Worm (Caenorhabditis elegans) whole organism, L3 larva: Measurements from ENCODE around the gene srz-69.

Source experiments
- egl-27 ChIP-seq: sonication (generic microtip); optimal IDR thresholded peaks from 4 replicates; lab custom pipeline; 2017; ENCODE audit warnings: missing biosample characterization, missing genetic modification reagents, missing genetic modification characterization
- jun-1 ChIP-seq: fragments of 150-350 bp; optimal IDR thresholded peaks from 2 replicates; lab custom pipeline; 2014; ENCODE audit warnings: missing biosample characterization, missing genetic modification reagents, missing genetic modification characterization
- lin-39 ChIP-seq: fragments of 150-350 bp; optimal IDR thresholded peaks from 2 replicates; lab custom pipeline; 2018; ENCODE audit warnings: missing biosample characterization, missing genetic modification reagents, missing genetic modification characterization
- nhr-237 ChIP-seq: fragments of 150-350 bp; optimal IDR thresholded peaks from 2 replicates; lab custom pipeline; 2014; ENCODE audit warnings: missing biosample characterization, missing genetic modification characterization
- zag-1 ChIP-seq: fragments of 150-350 bp; optimal IDR thresholded peaks from 2 replicates; lab custom pipeline; 2014; ENCODE audit warnings: missing biosample characterization, missing genetic modification characterization
- ztf-4 ChIP-seq: fragments of 150-350 bp; optimal IDR thresholded peaks from 2 replicates; lab custom pipeline; 2014; ENCODE audit warnings: missing biosample characterization, missing genetic modification characterization

- no peak for TF ChIP-seq nhr-237 (tag; lab: Kevin White, UChicago)
- no peak for TF ChIP-seq jun-1
- no peak for TF ChIP-seq lin-39
- no peak for TF ChIP-seq zag-1
- TF ChIP-seq egl-27 (tag; lab: Kevin White, UChicago): no peak
- no peak for TF ChIP-seq ztf-4 (tag; lab: Kevin White, UChicago)
Observed at ce11 chrIV:3526144-3526797, 49.2 kb upstream of the srz-69 start.
